Fruit fly (Drosophila melanogaster): ENCODE data around the gene CG46525.

DNA sequence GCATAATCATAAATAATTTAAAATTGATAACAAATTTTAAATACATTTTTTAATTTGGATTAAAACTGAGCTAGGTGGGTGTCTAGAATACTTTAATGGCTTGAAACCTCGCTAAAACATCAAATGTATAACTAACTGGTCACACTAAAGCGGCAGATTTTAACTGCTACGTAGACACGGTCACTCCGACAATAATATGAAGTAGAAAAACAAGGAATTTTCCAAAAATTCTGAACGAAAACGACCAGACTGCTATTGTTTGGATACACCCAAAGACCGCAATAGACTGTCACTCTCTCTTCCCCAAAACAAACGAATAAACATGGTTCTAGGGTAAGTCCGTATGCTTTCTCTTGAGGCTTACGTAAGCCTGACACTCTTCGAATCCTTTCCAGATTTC, 9.2 kb upstream of the CG46525 start, which contains the start of gene QIL1:
- TF ChIP-seq pan (optimal IDR thresholded peaks at IDR 0.05) (no peak), EcR (GFP tag; optimal IDR thresholded peaks at IDR 0.05) (no peak), usp (GFP tag; optimal IDR thresholded peaks at IDR 0.05) (no peak), psq (optimal IDR thresholded peaks at IDR 0.05) (no peak), CG8478 (optimal IDR thresholded peaks at IDR 0.05) (no peak), Dll (optimal IDR thresholded peaks at IDR 0.05) (no peak)

All from whole organism.